Worm (Caenorhabditis elegans) whole organism, early embryonic: ENCODE measurements around the gene F37C4.4.

Experiments
- B0310.2 ChIP-seq: sonication (generic microtip); optimal IDR thresholded peaks from 2 replicates; lab custom pipeline; 2016; ENCODE audit warnings: mild to moderate bottlenecking, missing genetic modification characterization, missing compliant biosample characterization
- F13C5.2 ChIP-seq: sonication (generic microtip); optimal IDR thresholded peaks from 2 replicates; lab custom pipeline; 2017; ENCODE audit warnings: mild to moderate bottlenecking, missing genetic modification characterization, inconsistent platforms, missing compliant biosample characterization
- aly-1 ChIP-seq: sonication (generic microtip); optimal IDR thresholded peaks from 2 replicates; lab custom pipeline; 2016; ENCODE audit warnings: missing genetic modification characterization, missing compliant biosample characterization
- ama-1 ChIP-seq: fragments of 150-350 bp; optimal IDR thresholded peaks from 2 replicates; lab custom pipeline; 2014
- ceh-13 ChIP-seq: fragments of 200-800 bp; sonication (Bioruptor generic); optimal IDR thresholded peaks from 2 replicates; lab custom pipeline; 2018; ENCODE audit warnings: mild to moderate bottlenecking, missing genetic modification characterization, missing compliant biosample characterization
- ceh-36 ChIP-seq: sonication (generic microtip); optimal IDR thresholded peaks from 2 replicates; lab custom pipeline; 2016; ENCODE audit warnings: missing genetic modification characterization, inconsistent platforms, missing compliant biosample characterization
- ets-7 ChIP-seq: sonication (generic microtip); optimal IDR thresholded peaks from 2 replicates; lab custom pipeline; 2016; ENCODE audit warnings: missing genotype, missing genetic modification characterization, missing compliant biosample characterization
- flt-1 ChIP-seq: fragments of 200-800 bp; sonication (Bioruptor generic); IDR thresholded peaks from 2 replicates; pipeline ENCODE4 v1.3.6; 2022; ENCODE audit warnings: missing genetic modification characterization, missing compliant biosample characterization
- hmbx-1 ChIP-seq: sonication (generic microtip); optimal IDR thresholded peaks from 2 replicates; lab custom pipeline; 2016; ENCODE audit warnings: mild to moderate bottlenecking, missing genetic modification characterization, missing compliant biosample characterization
- hmg-4 ChIP-seq: fragments of 200-800 bp; sonication (Bioruptor generic); optimal IDR thresholded peaks from 2 replicates; lab custom pipeline; 2018; ENCODE audit warnings: mild to moderate bottlenecking, missing genetic modification characterization, missing compliant biosample characterization
- hnd-1 ChIP-seq: sonication (generic microtip); optimal IDR thresholded peaks from 2 replicates; lab custom pipeline; 2016; ENCODE audit warnings: missing genetic modification characterization, missing compliant biosample characterization
- pes-1 ChIP-seq: fragments of 200-800 bp; sonication (Bioruptor generic); IDR thresholded peaks from 2 replicates; pipeline ENCODE4 v1.3.6; 2022; ENCODE audit warnings: missing genetic modification reagents, missing genetic modification characterization, missing compliant biosample characterization
- scrt-1 ChIP-seq: fragments of 200-800 bp; sonication (Bioruptor generic); IDR thresholded peaks from 2 replicates; pipeline ENCODE4 v1.3.6; 2022; ENCODE audit warnings: missing genetic modification characterization, missing compliant biosample characterization
- sea-1 ChIP-seq: fragments of 200-800 bp; sonication (Bioruptor generic); conservative IDR thresholded peaks from 2 replicates; pipeline ENCODE4 v1.3.6; 2022; ENCODE audit warnings: missing genetic modification characterization, missing compliant biosample characterization
- tbx-11 ChIP-seq: fragments of 200-800 bp; sonication (Bioruptor generic); IDR thresholded peaks from 2 replicates; pipeline ENCODE4 v1.3.6; 2022; ENCODE audit warnings: missing genetic modification characterization, missing compliant biosample characterization
- tbx-37 ChIP-seq: fragments of 200-800 bp; sonication (Bioruptor generic); conservative IDR thresholded peaks from 2 replicates; pipeline ENCODE4 v1.3.6; 2022; ENCODE audit warnings: missing genetic modification reagents, missing genetic modification characterization, missing compliant biosample characterization
- tra-4 ChIP-seq: sonication (generic microtip); optimal IDR thresholded peaks from 2 replicates; lab custom pipeline; 2017; ENCODE audit warnings: missing genetic modification characterization, missing compliant biosample characterization

F37C4.4 gene

ce11 chrIV:3843019-3843527, 24.0 kb upstream of the F37C4.4 start:
- TF ChIP-seq tra-4 (no peak), hmg-4 (GFP tag; lab: Kevin White, UChicago) (no peak), ets-7 (no peak), ceh-36 (tag; lab: Kevin White, UChicago) (peak; percentile 43)

DNA sequence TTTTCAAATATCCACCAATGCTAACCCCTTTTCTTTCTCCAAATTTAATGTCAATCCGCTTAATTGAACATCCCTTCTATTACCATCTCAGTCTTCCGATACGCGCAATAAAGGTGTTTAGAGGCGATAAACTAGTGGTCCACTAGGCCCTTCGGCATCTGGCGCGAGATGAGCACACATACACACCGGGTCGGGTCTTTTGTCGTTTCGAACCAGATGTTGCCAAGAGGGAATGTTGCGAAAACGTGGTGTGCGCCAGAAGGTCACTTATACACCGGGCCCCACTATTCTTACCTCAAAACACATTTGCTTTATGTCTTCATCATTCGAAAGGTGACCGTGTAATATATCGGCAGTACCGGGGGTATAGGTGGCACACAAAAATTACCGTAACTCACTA, 23.1 kb upstream of the F37C4.4 start:
- TF ChIP-seq tbx-11 (GFP tag; lab: Robert Waterston, UW) (no peak), hmg-4 (GFP tag; lab: Kevin White, UChicago) (peak; percentile 24)

DNA sequence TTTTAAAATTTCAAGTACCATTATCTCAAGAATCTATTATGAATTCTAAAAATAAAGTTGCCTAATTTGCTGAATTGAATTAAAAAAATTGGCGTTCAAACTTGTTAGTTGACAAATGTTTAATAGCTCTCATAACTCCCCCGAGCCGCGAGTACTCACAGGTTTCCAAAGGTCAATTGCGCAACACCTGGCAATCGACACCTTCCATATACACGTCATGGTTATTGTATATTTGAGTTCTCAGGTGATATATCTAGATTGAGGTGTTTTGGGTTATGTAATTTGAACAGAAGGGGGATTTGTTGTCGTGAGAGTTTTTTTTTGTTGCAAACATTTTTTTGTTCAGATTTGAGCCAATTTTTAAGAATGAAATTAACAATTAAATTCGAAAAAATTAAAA, 22.5 kb upstream of the F37C4.4 start:
- no peak for TF ChIP-seq B0310.2
- no peak for TF ChIP-seq flt-1
- TF ChIP-seq scrt-1 (GFP tag; lab: Robert Waterston, UW), result no peak
- TF ChIP-seq tbx-11 (GFP tag; lab: Robert Waterston, UW), result no peak
- no peak for TF ChIP-seq F13C5.2 (tag; lab: Kevin White, UChicago)
- no peak for TF ChIP-seq tbx-37 (GFP tag; lab: Robert Waterston, UW)
- TF ChIP-seq tra-4, result no peak

ce11 chrIV:3847489-3847888, 19.6 kb upstream of the F37C4.4 start:
- no peak for TF ChIP-seq hnd-1 (tag; lab: Kevin White, UChicago)
- no peak for TF ChIP-seq B0310.2
- no peak for TF ChIP-seq F13C5.2 (tag; lab: Kevin White, UChicago)
- TF ChIP-seq sea-1 (GFP tag; lab: Robert Waterston, UW), result no peak
- TF ChIP-seq scrt-1 (GFP tag; lab: Robert Waterston, UW), result no peak
- TF ChIP-seq aly-1 (tag; lab: Kevin White, UChicago), result no peak

- TF ChIP-seq flt-1, result no peak
- TF ChIP-seq aly-1 (tag; lab: Kevin White, UChicago), result no peak
- no peak for TF ChIP-seq F13C5.2 (tag; lab: Kevin White, UChicago)
- no peak for TF ChIP-seq B0310.2
- TF ChIP-seq sea-1 (GFP tag; lab: Robert Waterston, UW), result no peak
- no peak for TF ChIP-seq ama-1 (lab: Kevin White, UChicago)
- no peak for TF ChIP-seq ceh-36 (tag; lab: Kevin White, UChicago)
- no peak for TF ChIP-seq pes-1 (GFP tag; lab: Robert Waterston, UW)
- TF ChIP-seq scrt-1 (GFP tag; lab: Robert Waterston, UW), result no peak
- TF ChIP-seq tbx-37 (GFP tag; lab: Robert Waterston, UW), result no peak
Measured at ce11 chrIV:3848985-3849384, 18.1 kb upstream of the F37C4.4 start.

DNA sequence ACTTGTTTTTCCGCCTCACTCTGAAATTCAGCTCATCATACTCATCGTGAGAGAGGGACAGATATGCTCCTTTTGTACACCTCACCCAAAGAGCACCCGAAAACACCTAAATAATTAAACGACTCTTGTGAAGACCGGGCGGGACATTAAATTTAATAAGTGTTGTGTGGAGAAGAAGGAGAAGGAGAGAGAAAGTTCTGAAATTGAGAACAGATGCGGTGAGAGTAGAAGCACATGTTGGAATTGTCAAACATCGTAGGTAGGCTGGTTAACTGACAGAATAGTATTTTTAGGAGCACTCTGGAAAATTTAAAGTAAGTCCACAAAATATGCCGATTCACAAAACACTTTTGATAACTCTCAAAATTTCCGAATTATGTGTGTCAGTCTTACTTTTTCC, 13.6 kb upstream of the F37C4.4 start:
- TF ChIP-seq tbx-37 (GFP tag; lab: Robert Waterston, UW) (no peak), ama-1 (lab: Kevin White, UChicago) (no peak), scrt-1 (GFP tag; lab: Robert Waterston, UW) (no peak), pes-1 (GFP tag; lab: Robert Waterston, UW) (no peak), sea-1 (GFP tag; lab: Robert Waterston, UW) (no peak), aly-1 (tag; lab: Kevin White, UChicago) (no peak), hnd-1 (tag; lab: Kevin White, UChicago) (no peak), tra-4 (no peak), hmg-4 (GFP tag; lab: Kevin White, UChicago) (no peak), ceh-13 (no peak), B0310.2 (no peak), ceh-36 (tag; lab: Kevin White, UChicago) (no peak), ets-7 (no peak), hmbx-1 (no peak), flt-1 (no peak), tbx-11 (GFP tag; lab: Robert Waterston, UW) (no peak), F13C5.2 (tag; lab: Kevin White, UChicago) (no peak)

DNA sequence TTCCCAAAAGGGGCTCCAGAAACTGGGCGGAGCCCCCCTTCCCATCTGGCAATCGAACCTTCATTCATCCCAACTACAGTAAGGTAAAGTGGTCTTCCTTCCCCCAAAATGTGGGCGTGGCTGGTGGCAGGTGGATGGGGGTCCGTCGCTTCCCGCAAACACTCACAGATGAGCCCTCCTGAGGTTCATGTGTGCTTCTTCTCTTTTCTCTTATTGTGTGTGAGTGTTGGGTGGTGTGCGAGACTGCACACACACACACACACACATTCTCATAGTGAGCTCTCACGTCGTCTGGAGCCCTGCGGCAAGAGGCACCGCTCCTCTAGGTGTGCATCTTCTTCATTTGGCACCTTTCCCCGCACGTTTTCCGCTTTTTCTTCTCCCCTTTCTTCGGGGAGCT, 12.5 kb upstream of the F37C4.4 start:
- no peak for TF ChIP-seq hmbx-1
- TF ChIP-seq pes-1 (GFP tag; lab: Robert Waterston, UW), result no peak
- TF ChIP-seq ceh-36 (tag; lab: Kevin White, UChicago), result no peak
- TF ChIP-seq ama-1 (lab: Kevin White, UChicago), result no peak
- TF ChIP-seq aly-1 (tag; lab: Kevin White, UChicago), result peak; percentile 20
- TF ChIP-seq hnd-1 (tag; lab: Kevin White, UChicago), result no peak
- no peak for TF ChIP-seq ets-7
- no peak for TF ChIP-seq F13C5.2 (tag; lab: Kevin White, UChicago)
- no peak for TF ChIP-seq scrt-1 (GFP tag; lab: Robert Waterston, UW)

ce11 chrIV:3855543-3855942, 11.6 kb upstream of the F37C4.4 start, which contains the start of gene zag-1:
Gene zag-1 (plus strand): TSS chrIV:3855843.
- TF ChIP-seq hmg-4 (GFP tag; lab: Kevin White, UChicago) (no peak), ets-7 (no peak), ceh-36 (tag; lab: Kevin White, UChicago) (no peak), aly-1 (tag; lab: Kevin White, UChicago) (no peak), tbx-11 (GFP tag; lab: Robert Waterston, UW) (no peak), ceh-13 (no peak), scrt-1 (GFP tag; lab: Robert Waterston, UW) (no peak), tra-4 (no peak), B0310.2 (no peak), F13C5.2 (tag; lab: Kevin White, UChicago) (no peak), flt-1 (no peak), ama-1 (lab: Kevin White, UChicago) (no peak)

DNA sequence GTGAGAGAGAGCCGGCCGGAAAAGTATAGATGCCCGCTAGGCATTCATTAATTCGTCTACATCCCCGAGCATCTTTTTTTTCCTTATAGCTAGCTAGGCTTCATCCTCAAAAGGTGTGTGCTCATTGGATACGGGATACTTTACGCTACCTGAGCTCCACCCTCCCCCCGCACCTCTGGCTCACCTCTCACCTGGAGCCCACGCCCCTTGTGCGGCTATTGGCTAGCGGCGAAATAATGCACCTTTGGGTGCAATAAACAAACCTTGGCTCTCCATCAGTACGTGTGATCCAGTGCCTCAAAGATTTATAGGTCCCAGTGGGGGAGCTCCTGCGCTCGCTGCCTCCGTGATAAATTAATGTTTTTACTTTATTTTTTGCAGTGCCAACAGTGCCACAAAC, 10.9 kb upstream of the F37C4.4 start:
- TF ChIP-seq pes-1 (GFP tag; lab: Robert Waterston, UW) (0 out of 2 replicates have a peak, but pooled peaks have one; percentile 18), hmg-4 (GFP tag; lab: Kevin White, UChicago) (peak; percentile 15), hnd-1 (tag; lab: Kevin White, UChicago) (no peak)
